Worm (Caenorhabditis elegans) whole organism, L1 larva: Measurements from ENCODE around the gene F26D2.10.

Experiments used
- C34B4.2 ChIP-seq: sonication (generic microtip); optimal IDR thresholded peaks from 2 replicates; lab custom pipeline; 2017; ENCODE audit warnings: mild to moderate bottlenecking, missing genetic modification characterization, missing compliant biosample characterization
- Y116A8C.19 ChIP-seq: sonication (generic microtip); optimal IDR thresholded peaks from 2 replicates; lab custom pipeline; 2016; ENCODE audit warnings: missing compliant biosample characterization, missing genetic modification characterization, borderline replicate concordance
- aha-1 ChIP-seq: fragments of 150-350 bp; optimal IDR thresholded peaks from 2 replicates; lab custom pipeline; 2014; ENCODE audit warnings: missing biosample characterization, missing genetic modification characterization
- alr-1 ChIP-seq: fragments of 200-800 bp; sonication (Bioruptor generic); optimal IDR thresholded peaks from 2 replicates; lab custom pipeline; 2018; ENCODE audit warnings: borderline replicate concordance, mild to moderate bottlenecking, missing genetic modification characterization, missing compliant biosample characterization
- blmp-1 ChIP-seq: fragments of 150-350 bp; optimal IDR thresholded peaks from 2 replicates; lab custom pipeline; 2014; ENCODE audit warnings: missing biosample characterization, missing genetic modification characterization
- ceh-88 ChIP-seq: fragments of 200-800 bp; sonication (Bioruptor generic); IDR thresholded peaks from 2 replicates; pipeline ENCODE4 v1.3.6; 2022; ENCODE audit warnings: missing genetic modification characterization, missing compliant biosample characterization
- egl-13 ChIP-seq: sonication (generic microtip); optimal IDR thresholded peaks from 2 replicates; lab custom pipeline; 2016; ENCODE audit warnings: missing genotype, missing genetic modification reagents, missing genetic modification characterization, missing compliant biosample characterization
- egl-27 ChIP-seq, 2 experiments: fragments of 150-350 bp in 1 of 2; sonication (generic microtip); optimal IDR thresholded peaks; 3 replicates each; lab custom pipeline; 2017 to 2018; ENCODE audit warnings: missing biosample characterization in 2 of 2, missing genetic modification characterization in 2 of 2, missing genetic modification reagents in 2 of 2
- elt-2 ChIP-seq: sonication (generic microtip); optimal IDR thresholded peaks from 2 replicates; lab custom pipeline; 2016; ENCODE audit warnings: missing genetic modification characterization, mild to moderate bottlenecking, inconsistent platforms, missing compliant biosample characterization, missing genetic modification reagents
- elt-3 ChIP-seq, 6 experiments: fragments of 150-350 bp in 1 of 6; sonication (generic microtip); optimal IDR thresholded peaks; 2 replicates each; lab custom pipeline; 2017 to 2018; ENCODE audit warnings: missing biosample characterization in 6 of 6, missing genetic modification characterization in 6 of 6, inconsistent platforms in 1 of 6
- ets-5 ChIP-seq: fragments of 200-800 bp; sonication (Bioruptor generic); IDR thresholded peaks from 2 replicates; pipeline ENCODE4 v1.3.6; 2022; ENCODE audit warnings: missing genetic modification characterization, missing compliant biosample characterization
- fkh-10 ChIP-seq: sonication (generic microtip); optimal IDR thresholded peaks from 2 replicates; lab custom pipeline; 2017; ENCODE audit warnings: missing biosample characterization, missing genetic modification reagents, missing genetic modification characterization
- fkh-4 ChIP-seq: sonication (generic microtip); optimal IDR thresholded peaks from 2 replicates; lab custom pipeline; 2016; ENCODE audit warnings: missing compliant biosample characterization, missing genetic modification characterization, borderline replicate concordance
- fkh-8 ChIP-seq: sonication (generic microtip); optimal IDR thresholded peaks from 2 replicates; lab custom pipeline; 2016; ENCODE audit warnings: mild to moderate bottlenecking, missing genetic modification characterization, missing compliant biosample characterization
- grh-1 ChIP-seq: fragments of 200-800 bp; sonication (Bioruptor generic); IDR thresholded peaks from 2 replicates; pipeline ENCODE4 v1.3.6; 2022; ENCODE audit warnings: missing genetic modification reagents, missing genetic modification characterization, missing compliant biosample characterization
- hpl-2 ChIP-seq: fragments of 150-350 bp; optimal IDR thresholded peaks from 2 replicates; lab custom pipeline; 2014; ENCODE audit warnings: missing biosample characterization, missing genetic modification reagents, missing genetic modification characterization
- isw-1 ChIP-seq: fragments of 200-800 bp; sonication (Bioruptor generic); IDR thresholded peaks from 2 replicates; pipeline ENCODE4 v1.3.6; 2022; ENCODE audit warnings: missing genetic modification characterization, missing compliant biosample characterization
- lin-14 ChIP-seq: fragments of 200-800 bp; sonication (Bioruptor generic); optimal IDR thresholded peaks from 2 replicates; lab custom pipeline; 2018; ENCODE audit warnings: mild to moderate bottlenecking, missing genetic modification characterization, moderate library complexity, missing compliant biosample characterization
- lin-15B ChIP-seq: fragments of 150-350 bp; sonication (generic microtip); optimal IDR thresholded peaks from 3 replicates; lab custom pipeline; 2014; ENCODE audit warnings: missing biosample characterization, missing genetic modification characterization
- lin-35 ChIP-seq, 2 experiments: fragments of 150-350 bp; optimal IDR thresholded peaks; 2 replicates each; lab custom pipeline; 2014; ENCODE audit warnings: missing biosample characterization in 2 of 2, missing genetic modification characterization in 2 of 2, missing genetic modification reagents in 2 of 2
- mab-9 ChIP-seq: fragments of 200-800 bp; sonication (Bioruptor generic); IDR thresholded peaks from 2 replicates; pipeline ENCODE4 v1.3.6; 2022; ENCODE audit warnings: missing genetic modification reagents, missing genetic modification characterization, missing compliant biosample characterization
- mdl-1 ChIP-seq, 2 experiments: fragments of 150-350 bp; optimal IDR thresholded peaks; 2 replicates each; lab custom pipeline; 2014 to 2017; ENCODE audit warnings: missing biosample characterization in 2 of 2, missing genetic modification characterization in 2 of 2, inconsistent platforms in 1 of 2
- mef-2 ChIP-seq: fragments of 150-350 bp; optimal IDR thresholded peaks from 2 replicates; lab custom pipeline; 2014; ENCODE audit warnings: missing biosample characterization, missing genetic modification characterization
- nhr-11 ChIP-seq: fragments of 150-350 bp; optimal IDR thresholded peaks from 2 replicates; lab custom pipeline; 2014; ENCODE audit warnings: missing biosample characterization, missing genetic modification characterization
- nhr-20 ChIP-seq: sonication (generic microtip); optimal IDR thresholded peaks from 2 replicates; lab custom pipeline; 2016; ENCODE audit warnings: mild to moderate bottlenecking, missing genetic modification characterization, missing compliant biosample characterization
- nhr-237 ChIP-seq: fragments of 150-350 bp; optimal IDR thresholded peaks from 2 replicates; lab custom pipeline; 2014; ENCODE audit warnings: missing biosample characterization, missing genetic modification characterization
- nhr-28 ChIP-seq: fragments of 150-350 bp; optimal IDR thresholded peaks from 2 replicates; lab custom pipeline; 2014; ENCODE audit warnings: missing biosample characterization, missing genetic modification characterization
- nhr-47 ChIP-seq: sonication (generic microtip); optimal IDR thresholded peaks from 2 replicates; lab custom pipeline; 2016; ENCODE audit warnings: mild to moderate bottlenecking, missing genetic modification characterization, moderate library complexity, missing compliant biosample characterization
- nhr-84 ChIP-seq: sonication (generic microtip); optimal IDR thresholded peaks from 2 replicates; lab custom pipeline; 2017; ENCODE audit warnings: missing biosample characterization, missing genetic modification characterization
- pag-3 ChIP-seq: sonication (generic microtip); optimal IDR thresholded peaks from 2 replicates; lab custom pipeline; 2017; ENCODE audit warnings: missing genetic modification characterization, mild to moderate bottlenecking, missing compliant biosample characterization, antibody characterized with exemption, borderline replicate concordance; ENCODE audit not compliant: insufficient read depth
- pax-3 ChIP-seq: fragments of 200-800 bp; sonication (Bioruptor generic); optimal IDR thresholded peaks from 2 replicates; lab custom pipeline; 2018; ENCODE audit warnings: mild to moderate bottlenecking, missing genetic modification characterization, moderate library complexity, missing compliant biosample characterization
- snu-23 ChIP-seq: sonication (generic microtip); optimal IDR thresholded peaks from 2 replicates; lab custom pipeline; 2016; ENCODE audit warnings: missing genetic modification characterization, missing compliant biosample characterization
- sox-4 ChIP-seq: sonication (generic microtip); optimal IDR thresholded peaks from 2 replicates; lab custom pipeline; 2016; ENCODE audit warnings: missing genetic modification characterization, missing compliant biosample characterization
- unc-62 ChIP-seq: fragments of 150-350 bp; optimal IDR thresholded peaks from 2 replicates; lab custom pipeline; 2014; ENCODE audit warnings: missing biosample characterization, missing genetic modification reagents, missing genetic modification characterization
- zag-1 ChIP-seq: fragments of 150-350 bp; optimal IDR thresholded peaks from 2 replicates; lab custom pipeline; 2014; ENCODE audit warnings: missing biosample characterization, missing genetic modification characterization
- ztf-11 ChIP-seq, 2 experiments: sonication (generic microtip); optimal IDR thresholded peaks; 2 replicates each; lab custom pipeline; 2016 to 2017; ENCODE audit warnings: missing genetic modification characterization in 2 of 2, missing biosample characterization in 1 of 2, missing compliant biosample characterization in 1 of 2

Gene F26D2.10

DNA sequence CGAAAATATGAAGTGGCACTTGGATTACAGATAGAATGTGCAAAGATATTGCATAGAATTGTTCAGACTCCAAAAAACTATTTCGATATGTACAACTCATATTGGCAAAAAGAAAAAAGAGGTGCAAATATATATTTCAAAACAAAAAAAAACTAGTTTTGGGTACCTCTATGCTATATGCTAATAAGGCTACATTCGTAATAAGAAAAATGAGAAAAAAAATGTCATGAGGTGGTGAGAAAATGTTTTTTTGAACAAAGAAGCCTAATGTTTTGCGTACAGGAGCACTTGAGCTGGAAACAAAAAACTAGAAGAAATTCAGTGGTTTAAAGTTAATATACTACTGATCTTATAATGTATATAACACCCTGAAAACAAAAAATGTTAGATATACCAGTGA is 31.5 kb upstream of the F26D2.10 start, which contains the start of gene srh-142:
TSS of gene srh-142 (minus strand) at position 101 of the 400 bp plus-strand sequence.
- no peak for TF ChIP-seq ets-5
- no peak for TF ChIP-seq snu-23 (GFP tag; lab: Kevin White, UChicago)
- TF ChIP-seq fkh-4 (tag; lab: Kevin White, UChicago): no peak
- no peak for TF ChIP-seq fkh-10
- no peak for TF ChIP-seq pag-3
- no peak for TF ChIP-seq nhr-237
- TF ChIP-seq isw-1 (GFP tag; lab: Robert Waterston, UW): no peak
- TF ChIP-seq nhr-47 (tag; lab: Kevin White, UChicago): no peak
- TF ChIP-seq Y116A8C.19 (tag; lab: Kevin White, UChicago): no peak
- no peak for TF ChIP-seq blmp-1 (tag; lab: Kevin White, UChicago)
- no peak for TF ChIP-seq alr-1 (tag; lab: Kevin White, UChicago)

DNA sequence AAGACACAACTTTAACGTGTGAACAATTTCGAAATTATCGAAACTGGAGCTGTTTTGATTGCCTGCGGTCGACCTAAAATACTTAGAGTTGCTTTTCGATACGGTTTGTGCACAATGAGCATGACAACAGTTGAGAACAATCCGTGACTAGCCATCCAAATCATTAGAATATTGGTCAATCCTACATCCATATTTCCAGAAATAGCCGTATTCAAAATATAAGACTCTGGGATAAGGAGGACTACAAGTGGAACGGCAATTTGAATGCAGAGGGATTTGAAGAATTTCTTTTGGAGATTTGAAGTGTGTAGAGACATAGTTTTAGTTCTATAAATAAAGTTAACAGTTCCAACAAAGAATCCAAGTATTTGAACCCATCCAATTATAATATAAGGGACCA is 30.0 kb upstream of the F26D2.10 start:
- no peak for TF ChIP-seq elt-2 (tag; lab: Kevin White, UChicago)
- no peak for TF ChIP-seq lin-15B (tag; lab: Kevin White, UChicago)
- TF ChIP-seq mab-9: no peak
- TF ChIP-seq unc-62 (GFP tag; lab: Kevin White, UChicago): no peak
- no peak for TF ChIP-seq pax-3 (tag; lab: Kevin White, UChicago)
- no peak for TF ChIP-seq fkh-10
- no peak for TF ChIP-seq lin-35 (GFP tag; optimal IDR thresholded peaks at IDR 0.05; lab: Kevin White, UChicago)
- TF ChIP-seq aha-1 (tag; lab: Kevin White, UChicago): no peak
- TF ChIP-seq Y116A8C.19 (tag; lab: Kevin White, UChicago): no peak
- no peak for TF ChIP-seq nhr-11 (tag; lab: Kevin White, UChicago)
- TF ChIP-seq C34B4.2: no peak
- TF ChIP-seq mdl-1 (tag; optimal IDR thresholded peaks at IDR 0.05; lab: Kevin White, UChicago): no peak
- no peak for TF ChIP-seq egl-27 (tag; optimal IDR thresholded peaks at IDR 0.05; lab: Kevin White, UChicago)
- TF ChIP-seq mef-2 (tag; lab: Kevin White, UChicago): no peak
- no peak for TF ChIP-seq sox-4 (tag; lab: Kevin White, UChicago)

DNA sequence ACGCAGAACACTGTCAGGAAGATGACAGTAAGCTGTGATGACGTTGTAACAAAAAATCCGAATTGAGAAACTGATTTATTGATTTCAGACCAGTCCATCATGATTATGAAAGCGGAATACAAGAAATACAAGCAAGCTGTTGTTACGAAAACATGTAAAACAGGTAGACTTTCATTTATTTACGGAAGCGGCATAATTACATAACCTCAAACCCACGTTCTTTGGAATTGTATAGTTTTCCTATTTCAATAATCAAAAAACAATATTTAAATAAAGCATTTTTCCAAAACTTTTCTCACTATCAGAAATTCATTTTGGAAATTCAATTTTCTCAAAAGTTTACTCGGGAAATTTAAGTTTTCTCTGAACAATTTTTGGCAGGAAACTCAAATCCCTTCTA is 29.3 kb upstream of the F26D2.10 start, which contains the start of gene str-15:
TSS of gene str-15 (minus strand) at position 101 of the 400 bp plus-strand sequence.
- TF ChIP-seq blmp-1 (tag; lab: Kevin White, UChicago): no peak
- no peak for TF ChIP-seq grh-1
- TF ChIP-seq nhr-84 (tag; lab: Kevin White, UChicago): no peak
- no peak for TF ChIP-seq alr-1 (tag; lab: Kevin White, UChicago)
- TF ChIP-seq fkh-10: no peak
- TF ChIP-seq fkh-8 (tag; lab: Kevin White, UChicago): no peak
- no peak for TF ChIP-seq mef-2 (tag; lab: Kevin White, UChicago)

DNA sequence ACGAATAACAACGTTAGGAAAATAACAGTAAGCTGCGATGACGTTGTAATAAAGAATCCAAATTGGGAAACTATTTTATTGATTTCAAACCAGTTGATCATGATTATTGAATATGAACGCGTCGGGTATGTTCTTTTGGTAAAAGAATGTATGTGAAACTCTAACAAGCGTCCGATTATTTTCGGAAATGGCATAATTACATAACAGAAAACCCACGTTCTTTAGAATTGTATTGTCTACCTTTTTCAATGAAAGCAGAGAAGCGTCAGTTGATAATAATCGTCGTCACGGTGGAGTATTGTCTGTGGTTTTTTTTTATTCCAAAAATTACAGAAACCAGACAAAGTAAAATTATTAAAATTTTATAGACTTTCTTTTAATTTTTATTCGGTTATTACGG is 25.7 kb upstream of the F26D2.10 start, which contains the start of gene str-14:
TSS of gene str-14 (minus strand) at position 101 of the 400 bp plus-strand sequence.
- no peak for TF ChIP-seq ztf-11 (tag; optimal IDR thresholded peaks at IDR 0.05; lab: Kevin White, UChicago)
- TF ChIP-seq hpl-2: no peak
- TF ChIP-seq nhr-20 (tag; lab: Kevin White, UChicago): no peak
- TF ChIP-seq nhr-28 (tag; lab: Kevin White, UChicago): no peak
- no peak for TF ChIP-seq egl-13 (tag; lab: Kevin White, UChicago)
- no peak for TF ChIP-seq ceh-88 (GFP tag; lab: Robert Waterston, UW)
- no peak for TF ChIP-seq lin-14 (GFP tag; lab: Kevin White, UChicago)
- no peak for TF ChIP-seq zag-1 (tag; lab: Kevin White, UChicago)
- TF ChIP-seq elt-3 (tag; optimal IDR thresholded peaks at IDR 0.05; lab: Kevin White, UChicago): no peak
- TF ChIP-seq snu-23 (GFP tag; lab: Kevin White, UChicago): no peak
